Fruit fly (Drosophila melanogaster): ENCODE results near the gene Tmem214.

Tmem214 gene

dm6 chr2L:10940196-10940595 lies 29.9 kb downstream of the Tmem214 start:
- TF ChIP-seq ttk (optimal IDR thresholded peaks at IDR 0.05) (no peak), Myc (optimal IDR thresholded peaks at IDR 0.05) (no peak), insv (optimal IDR thresholded peaks at IDR 0.05) (no peak)

- no peak for TF ChIP-seq Myc (optimal IDR thresholded peaks at IDR 0.05)
Measured at dm6 chr2L:10936362-10936761, 33.7 kb downstream of the Tmem214 start, which contains the start of gene CG14072. Gene CG14072, plus strand, starts transcription at chr2L:10936662.
